Worm (Caenorhabditis elegans) whole organism, L2 larva: Measurements from ENCODE around the gene nhr-193.

Experiments used
- aly-2 ChIP-seq: fragments of 150-350 bp; optimal IDR thresholded peaks from 2 replicates; lab custom pipeline; 2014; ENCODE audit warnings: missing biosample characterization, missing genetic modification characterization
- ceh-82 ChIP-seq: fragments of 150-350 bp; optimal IDR thresholded peaks from 2 replicates; lab custom pipeline; 2014; ENCODE audit warnings: missing biosample characterization, missing genetic modification characterization
- snpc-4 ChIP-seq: fragments of 150-350 bp; optimal IDR thresholded peaks from 2 replicates; lab custom pipeline; 2014; ENCODE audit warnings: missing biosample characterization, missing genetic modification characterization

DNA sequence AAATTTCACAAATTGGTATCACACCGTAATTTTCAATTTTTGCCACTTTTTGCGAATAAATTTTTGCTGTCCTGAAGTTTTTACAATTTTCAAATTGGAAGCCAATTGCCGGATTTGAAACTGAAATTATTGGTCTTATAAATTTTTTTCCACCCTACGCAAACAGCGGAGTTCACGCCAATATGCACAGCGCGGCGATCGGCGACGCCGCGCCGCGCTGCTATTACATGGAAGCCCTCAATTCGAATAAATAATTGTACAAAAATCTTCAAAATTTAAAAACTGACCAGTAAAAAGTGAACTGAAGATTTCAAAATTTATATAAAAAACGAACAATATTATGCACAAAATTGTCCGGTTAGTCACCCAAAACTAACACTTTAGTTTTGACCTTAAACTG, 42.3 kb upstream of the nhr-193 start:
- TF ChIP-seq ceh-82 (tag; lab: Kevin White, UChicago) (no peak), aly-2 (tag; lab: Kevin White, UChicago) (no peak), snpc-4 (tag; lab: Kevin White, UChicago) (no peak)
